Fruit fly (Drosophila melanogaster) whole organism, embryonic: ENCODE results near the gene MtnB.

Experiments used
- Antp ChIP-seq: fragments of 200-800 bp; sonication (Bioruptor generic); optimal IDR thresholded peaks from 3 replicates; lab custom pipeline; 2016; ENCODE audit warnings: missing biosample characterization, missing genetic modification characterization
- Awh ChIP-seq: fragments of 200-800 bp; sonication (Bioruptor generic); IDR thresholded peaks from 2 replicates; pipeline ENCODE4, ENCODE4 v1.3.6; 2022; ENCODE audit warnings: missing biosample characterization, missing genetic modification characterization
- Bgb ChIP-seq: fragments of 200-800 bp; sonication (Bioruptor generic); IDR thresholded peaks from 2 replicates; pipeline ENCODE4 v1.3.6; 2022; ENCODE audit warnings: missing biosample characterization, missing genetic modification characterization; ENCODE audit not compliant: partially characterized antibody
- CG10431 ChIP-seq: fragments of 200-800 bp; sonication (Bioruptor generic); optimal IDR thresholded peaks from 3 replicates; lab custom pipeline; 2018; ENCODE audit warnings: missing biosample characterization, mild to moderate bottlenecking, missing genetic modification characterization
- CG12219 ChIP-seq: fragments of 200-800 bp; sonication (Bioruptor generic); optimal IDR thresholded peaks from 3 replicates; lab custom pipeline; 2018; ENCODE audit warnings: missing biosample characterization, mild to moderate bottlenecking, missing genetic modification characterization
- CG13424 ChIP-seq: fragments of 200-800 bp; sonication (Bioruptor generic); optimal IDR thresholded peaks from 2 replicates; lab custom pipeline; 2019; ENCODE audit warnings: missing biosample characterization, mild to moderate bottlenecking, missing genetic modification characterization, moderate library complexity
- CG14050 ChIP-seq: fragments of 200-800 bp; sonication (Bioruptor generic); IDR thresholded peaks from 3 replicates; pipeline ENCODE4 v1.3.6; 2022; ENCODE audit warnings: missing biosample characterization, missing genetic modification characterization
- CG14710 ChIP-seq: fragments of 200-800 bp; sonication (Bioruptor generic); optimal IDR thresholded peaks from 3 replicates; lab custom pipeline; 2019; ENCODE audit warnings: missing biosample characterization, mild to moderate bottlenecking, missing genetic modification characterization, moderate library complexity
- CG15514 ChIP-seq: fragments of 200-800 bp; sonication (Bioruptor generic); optimal IDR thresholded peaks from 3 replicates; lab custom pipeline; 2017; ENCODE audit warnings: missing biosample characterization, missing genetic modification characterization, mild to moderate bottlenecking, moderate library complexity, missing genetic modification reagents
- CG16813 ChIP-seq: fragments of 200-800 bp; sonication (Bioruptor generic); IDR thresholded peaks from 3 replicates; pipeline ENCODE4 v1.3.6; 2022; ENCODE audit warnings: missing biosample characterization, missing genetic modification characterization; ENCODE audit not compliant: partially characterized antibody
- CG17186 ChIP-seq: fragments of 200-800 bp; sonication (Bioruptor generic); optimal IDR thresholded peaks from 3 replicates; lab custom pipeline; 2017; ENCODE audit warnings: missing biosample characterization, missing genetic modification reagents, missing genetic modification characterization
- CG18011 ChIP-seq: fragments of 200-800 bp; sonication (Bioruptor generic); optimal IDR thresholded peaks from 2 replicates; lab custom pipeline; 2017; ENCODE audit warnings: missing biosample characterization, missing genetic modification characterization, mild to moderate bottlenecking, moderate library complexity, missing genotype
- CG30431 ChIP-seq: fragments of 200-800 bp; sonication (Bioruptor generic); optimal IDR thresholded peaks from 2 replicates; lab custom pipeline; 2017; ENCODE audit warnings: missing biosample characterization, missing genetic modification characterization
- CG34224 ChIP-seq: fragments of 200-800 bp; sonication (Bioruptor generic); IDR thresholded peaks from 3 replicates; pipeline ENCODE4 v1.3.6; 2022; ENCODE audit warnings: missing biosample characterization, missing genetic modification characterization; ENCODE audit not compliant: partially characterized antibody
- CG43689 ChIP-seq: fragments of 200-800 bp; sonication (Bioruptor generic); IDR thresholded peaks from 2 replicates; pipeline ENCODE4 v1.3.6; 2022; ENCODE audit warnings: missing biosample characterization, missing genetic modification characterization
- CG4617 ChIP-seq: fragments of 200-800 bp; sonication (Bioruptor generic); optimal IDR thresholded peaks from 3 replicates; lab custom pipeline; 2016; ENCODE audit warnings: missing biosample characterization, missing genetic modification characterization, borderline replicate concordance
- CG7745 ChIP-seq: fragments of 200-800 bp; sonication (Bioruptor generic); optimal IDR thresholded peaks from 2 replicates; lab custom pipeline; 2018; ENCODE audit warnings: missing biosample characterization, mild to moderate bottlenecking, missing genetic modification characterization, moderate library complexity
- CG7839 ChIP-seq: fragments of 200-800 bp; sonication (Bioruptor generic); optimal IDR thresholded peaks from 3 replicates; lab custom pipeline; 2018; ENCODE audit warnings: missing biosample characterization, mild to moderate bottlenecking, missing genetic modification characterization, moderate library complexity
- Dip2 ChIP-seq: fragments of 200-800 bp; sonication (Bioruptor generic); IDR thresholded peaks from 2 replicates; pipeline ENCODE4 v1.3.6; 2022; ENCODE audit warnings: missing biosample characterization, missing genetic modification characterization
- Doc2 ChIP-seq: fragments of 200-800 bp; sonication (Bioruptor generic); IDR thresholded peaks from 2 replicates; pipeline ENCODE4 v1.3.6; 2022; ENCODE audit warnings: missing biosample characterization, missing genetic modification characterization
- Dp ChIP-seq: fragments of 200-800 bp; sonication (Bioruptor generic); optimal IDR thresholded peaks from 2 replicates; lab custom pipeline; 2018; ENCODE audit warnings: missing biosample characterization, mild to moderate bottlenecking, missing genetic modification characterization, moderate library complexity
- E2f1 ChIP-seq: fragments of 200-800 bp; sonication (Bioruptor generic); IDR thresholded peaks from 2 replicates; pipeline ENCODE4 v1.3.6; 2022; ENCODE audit warnings: missing biosample characterization, missing genetic modification characterization
- Hey ChIP-seq: fragments of 200-800 bp; sonication (Bioruptor generic); optimal IDR thresholded peaks from 3 replicates; lab custom pipeline; 2018; ENCODE audit warnings: missing biosample characterization, mild to moderate bottlenecking, missing genetic modification characterization
- Hr3 ChIP-seq: fragments of 200-800 bp; sonication (Bioruptor generic); optimal IDR thresholded peaks from 3 replicates; lab custom pipeline; 2016; ENCODE audit warnings: missing biosample characterization, missing genetic modification characterization
- Lpt ChIP-seq: fragments of >200 bp; optimal IDR thresholded peaks from 2 replicates; lab custom pipeline; 2018; ENCODE audit warnings: missing biosample characterization, missing genetic modification characterization
- MBD-R2 ChIP-seq: fragments of 200-800 bp; sonication (Bioruptor generic); IDR thresholded peaks from 2 replicates; pipeline ENCODE4 v1.3.6; 2022; ENCODE audit warnings: missing biosample characterization, missing genetic modification characterization
- PHDP ChIP-seq: fragments of 200-800 bp; sonication (Bioruptor generic); optimal IDR thresholded peaks from 3 replicates; lab custom pipeline; 2018; ENCODE audit warnings: missing biosample characterization, mild to moderate bottlenecking, missing genetic modification characterization, moderate library complexity
- Pdp1 ChIP-seq, 2 experiments: fragments of 200-800 bp; sonication (Bioruptor generic); optimal IDR thresholded peaks; 3 replicates each; lab custom pipeline; 2016; ENCODE audit warnings: missing biosample characterization in 2 of 2, missing genetic modification characterization in 2 of 2, mild to moderate bottlenecking in 1 of 2, moderate library complexity in 1 of 2
- Scr ChIP-seq: fragments of 200-800 bp; sonication (Bioruptor generic); IDR thresholded peaks from 2 replicates; pipeline ENCODE4 v1.3.6; 2022; ENCODE audit warnings: missing biosample characterization, missing genetic modification characterization; ENCODE audit not compliant: partially characterized antibody
- Tbp ChIP-seq: fragments of >200 bp; optimal IDR thresholded peaks from 2 replicates; lab custom pipeline; 2018; ENCODE audit warnings: missing biosample characterization, missing genetic modification characterization
- Xrp1 ChIP-seq: fragments of 200-800 bp; sonication (Bioruptor generic); IDR thresholded peaks from 2 replicates; pipeline ENCODE4 v1.3.6; 2022; ENCODE audit warnings: missing biosample characterization, missing genetic modification characterization
- bsh ChIP-seq, 2 experiments: fragments of 200-800 bp; sonication (Bioruptor generic); optimal IDR thresholded peaks; 2 replicates each; lab custom pipeline; 2017 to 2018; ENCODE audit warnings: mild to moderate bottlenecking in 2 of 2, missing biosample characterization in 2 of 2, missing genetic modification characterization in 2 of 2, moderate library complexity in 1 of 2
- chif ChIP-seq, 2 experiments: fragments of 200-800 bp; sonication (Bioruptor generic); optimal IDR thresholded peaks; 3 replicates each; lab custom pipeline; 2016; ENCODE audit warnings: missing biosample characterization in 2 of 2, missing genetic modification characterization in 2 of 2
- chn ChIP-seq: fragments of 200-800 bp; sonication (Bioruptor generic); optimal IDR thresholded peaks from 2 replicates; lab custom pipeline; 2016; ENCODE audit warnings: missing biosample characterization, missing genetic modification characterization
- ci ChIP-seq: fragments of 200-800 bp; sonication (Bioruptor generic); IDR thresholded peaks from 3 replicates; pipeline ENCODE4 v1.3.6; 2022; ENCODE audit warnings: missing biosample characterization, missing genetic modification characterization
- eve ChIP-seq, 2 experiments: fragments of >200 bp; optimal IDR thresholded peaks; 2 replicates each; lab custom pipeline; 2017; ENCODE audit warnings: missing biosample characterization in 2 of 2, missing genetic modification characterization in 2 of 2
- grn ChIP-seq: fragments of 200-800 bp; sonication (Bioruptor generic); optimal IDR thresholded peaks from 3 replicates; lab custom pipeline; 2017; ENCODE audit warnings: missing biosample characterization, missing genetic modification characterization
- jing ChIP-seq: fragments of 200-800 bp; sonication (Bioruptor generic); optimal IDR thresholded peaks from 2 replicates; lab custom pipeline; 2018; ENCODE audit warnings: missing biosample characterization, mild to moderate bottlenecking, missing genetic modification characterization
- klu ChIP-seq: fragments of 200-800 bp; sonication (Bioruptor generic); IDR thresholded peaks from 2 replicates; pipeline ENCODE4 v1.3.6; 2022; ENCODE audit warnings: missing biosample characterization, missing genetic modification characterization
- luna ChIP-seq: fragments of 200-800 bp; sonication (Bioruptor generic); optimal IDR thresholded peaks from 2 replicates; lab custom pipeline; 2016; ENCODE audit warnings: missing biosample characterization, missing genetic modification characterization
- pb ChIP-seq: fragments of 200-800 bp; sonication (Bioruptor generic); optimal IDR thresholded peaks from 3 replicates; lab custom pipeline; 2016; ENCODE audit warnings: missing biosample characterization, missing genetic modification characterization
- pros ChIP-seq: fragments of 200-800 bp; sonication (Bioruptor generic); optimal IDR thresholded peaks from 3 replicates; lab custom pipeline; 2019; ENCODE audit warnings: missing biosample characterization, mild to moderate bottlenecking, missing genetic modification characterization, moderate library complexity
- pzg ChIP-seq: fragments of 200-800 bp; sonication (Bioruptor generic); optimal IDR thresholded peaks from 3 replicates; lab custom pipeline; 2018; ENCODE audit warnings: missing biosample characterization, mild to moderate bottlenecking, missing genetic modification characterization, moderate library complexity
- sens ChIP-seq: fragments of 200-800 bp; sonication (Bioruptor generic); peaks from one replicate; lab custom pipeline; 2016; ENCODE audit warnings: missing biosample characterization, missing genetic modification characterization
- sens-2 ChIP-seq: fragments of 200-800 bp; sonication (Bioruptor generic); IDR thresholded peaks from 2 replicates; pipeline ENCODE4 v1.3.6; 2022; ENCODE audit warnings: missing biosample characterization, missing genetic modification characterization
- sisA ChIP-seq: fragments of 200-800 bp; sonication (Bioruptor generic); IDR thresholded peaks from 2 replicates; pipeline ENCODE4 v1.3.6; 2022; ENCODE audit warnings: missing biosample characterization, missing genetic modification characterization
- sug ChIP-seq: fragments of 200-800 bp; optimal IDR thresholded peaks from 2 replicates; lab custom pipeline; 2019; ENCODE audit warnings: missing biosample characterization, mild to moderate bottlenecking, missing genetic modification characterization, moderate library complexity
- trh ChIP-seq: fragments of 200-800 bp; sonication (Bioruptor generic); optimal IDR thresholded peaks from 2 replicates; lab custom pipeline; 2016; ENCODE audit warnings: missing biosample characterization, missing genetic modification characterization
- unc-4 ChIP-seq: fragments of 200-800 bp; sonication (Bioruptor generic); IDR thresholded peaks from 2 replicates; pipeline ENCODE4 v1.3.6; 2022; ENCODE audit warnings: missing biosample characterization, missing genetic modification characterization; ENCODE audit not compliant: partially characterized antibody
- vfl ChIP-seq: fragments of 200-800 bp; sonication (Bioruptor generic); optimal IDR thresholded peaks from 2 replicates; lab custom pipeline; 2016; ENCODE audit warnings: missing biosample characterization, missing genetic modification characterization
- zfh1 ChIP-seq: fragments of 200-800 bp; sonication (Bioruptor generic); IDR thresholded peaks from 3 replicates; pipeline ENCODE4 v1.3.6; 2022; ENCODE audit warnings: missing biosample characterization, missing genetic modification characterization

MtnB gene

dm6 chr3R:20552093-20552492 is 48.5 kb upstream of the MtnB start, which contains the start of gene Stat92E (continued):
- TF ChIP-seq chn (GFP tag; lab: Kevin White, UChicago) = no peak
- peak in 1 of 2 experiments; percentile 60 for TF ChIP-seq eve (GFP tag; optimal IDR thresholded peaks at IDR 0.05; lab: Kevin White, UChicago)
- peak in 1 of 2 experiments; percentile 32 for TF ChIP-seq Pdp1 (GFP tag; optimal IDR thresholded peaks at IDR 0.05; lab: Kevin White, UChicago)
- TF ChIP-seq Hey (tag; lab: Kevin White, UChicago) = no peak
- TF ChIP-seq CG18011 (GFP tag; lab: Kevin White, UChicago) = no peak
- TF ChIP-seq Xrp1 (GFP tag; lab: Robert Waterston, UW) = no peak
- TF ChIP-seq bsh (GFP tag; optimal IDR thresholded peaks at IDR 0.05; lab: Kevin White, UChicago) = no peak
- peak; percentile 56; the same call in 1 of the 2 replicates for TF ChIP-seq klu
- TF ChIP-seq CG17186 (GFP tag; lab: Kevin White, UChicago) = peak; percentile 45
- no peak for TF ChIP-seq CG7745 (tag; lab: Kevin White, UChicago)
- no peak for TF ChIP-seq E2f1 (GFP tag; lab: Robert Waterston, UW)
- no peak for TF ChIP-seq luna (GFP tag; lab: Kevin White, UChicago)
- TF ChIP-seq CG30431 = no peak
- no peak for TF ChIP-seq sens-2 (GFP tag; lab: Robert Waterston, UW)
- TF ChIP-seq Doc2 = no peak
- TF ChIP-seq CG16813 (GFP tag; lab: Robert Waterston, UW) = peak; percentile 35; the same call in 1 of the 3 replicates
- peak; percentile 42 for TF ChIP-seq CG4617
- no peak for TF ChIP-seq Awh (GFP tag; lab: Robert Waterston, UW)
- peak; percentile 14 for TF ChIP-seq CG15514
- TF ChIP-seq CG10431 (GFP tag; lab: Kevin White, UChicago) = no peak
- no peak for TF ChIP-seq CG14050 (GFP tag; lab: Robert Waterston, UW)
- no peak for TF ChIP-seq vfl (GFP tag; lab: Kevin White, UChicago)
- no peak for TF ChIP-seq Tbp (GFP tag; lab: Kevin White, UChicago)
- TF ChIP-seq CG34224 = no peak
- no peak for TF ChIP-seq pb (GFP tag; lab: Kevin White, UChicago)
- TF ChIP-seq CG12219 (GFP tag; lab: Kevin White, UChicago) = no peak
- TF ChIP-seq grn (GFP tag; lab: Kevin White, UChicago) = peak; percentile 87
- no peak for TF ChIP-seq chif (GFP tag; optimal IDR thresholded peaks at IDR 0.05; lab: Kevin White, UChicago)
- 0 out of 2 replicates have a peak, but pooled peaks have one; percentile 40 for TF ChIP-seq MBD-R2 (GFP tag; lab: Robert Waterston, UW)
- TF ChIP-seq ci (GFP tag; lab: Robert Waterston, UW) = 0 out of 3 replicates have a peak, but pooled peaks have one; percentile 6
- no peak for TF ChIP-seq CG43689 (GFP tag; lab: Robert Waterston, UW)
- TF ChIP-seq CG14710 = no peak
- peak; percentile 37; the same call in 1 of the 2 replicates for TF ChIP-seq Scr (GFP tag; lab: Robert Waterston, UW)
- peak; percentile 64 for TF ChIP-seq pzg (GFP tag; lab: Kevin White, UChicago)
- no peak for TF ChIP-seq Lpt (GFP tag; lab: Kevin White, UChicago)
- no peak for TF ChIP-seq pros (GFP tag; lab: Kevin White, UChicago)
- peak; percentile 95 for TF ChIP-seq Dp (GFP tag; lab: Kevin White, UChicago)
- peak; percentile 90 for TF ChIP-seq sug (tag; lab: Kevin White, UChicago)
- no peak for TF ChIP-seq zfh1
- TF ChIP-seq PHDP (tag; lab: Kevin White, UChicago) = no peak
- peak; percentile 76 for TF ChIP-seq sens (GFP tag; lab: Kevin White, UChicago)
- TF ChIP-seq jing (GFP tag; lab: Kevin White, UChicago) = no peak
- TF ChIP-seq CG13424 (tag; lab: Kevin White, UChicago) = no peak
- TF ChIP-seq trh = no peak
- no peak for TF ChIP-seq Antp (GFP tag; lab: Kevin White, UChicago)
- TF ChIP-seq Bgb = peak; percentile 39; the same call in 1 of the 2 replicates
- TF ChIP-seq unc-4 (GFP tag; lab: Robert Waterston, UW) = peak; percentile 15; the same call in 1 of the 2 replicates
- TF ChIP-seq sisA (GFP tag; lab: Robert Waterston, UW) = no peak
- TF ChIP-seq CG7839 = no peak
- TF ChIP-seq Hr3 = no peak
- TF ChIP-seq Dip2 (GFP tag; lab: Robert Waterston, UW) = no peak
